Worm (Caenorhabditis elegans) whole organism, mixed stage, embryonic: ENCODE data around the gene jmjd-5.

Experiments used
- M03D4.4 ChIP-seq: sonication (generic microtip); optimal IDR thresholded peaks from 2 replicates; lab custom pipeline; 2017; ENCODE audit warnings: mild to moderate bottlenecking, missing genetic modification characterization, missing compliant biosample characterization
- bed-3 ChIP-seq: fragments of 200-800 bp; sonication (Bioruptor generic); optimal IDR thresholded peaks from 3 replicates; lab custom pipeline; 2018; ENCODE audit warnings: mild to moderate bottlenecking, missing genetic modification characterization, moderate library complexity, missing compliant biosample characterization
- blmp-1 ChIP-seq: fragments of 150-350 bp; optimal IDR thresholded peaks from 2 replicates; lab custom pipeline; 2014; ENCODE audit warnings: missing biosample characterization, missing genetic modification characterization
- ceh-39 ChIP-seq: fragments of 150-350 bp; optimal IDR thresholded peaks from 2 replicates; lab custom pipeline; 2014; ENCODE audit warnings: missing biosample characterization, missing genetic modification characterization
- ceh-43 ChIP-seq: fragments of 200-800 bp; sonication (Bioruptor generic); optimal IDR thresholded peaks from 2 replicates; lab custom pipeline; 2018; ENCODE audit warnings: mild to moderate bottlenecking, missing genetic modification characterization, moderate library complexity, missing compliant biosample characterization
- ceh-83 ChIP-seq: fragments of 200-800 bp; sonication (Bioruptor generic); optimal IDR thresholded peaks from 2 replicates; lab custom pipeline; 2018; ENCODE audit warnings: mild to moderate bottlenecking, missing genetic modification characterization, missing compliant biosample characterization
- ces-1 ChIP-seq: fragments of 150-350 bp; optimal IDR thresholded peaks from 2 replicates; lab custom pipeline; 2014; ENCODE audit warnings: missing biosample characterization, missing genetic modification reagents, missing genetic modification characterization
- cnd-1 ChIP-seq: fragments of 200-800 bp; sonication (Bioruptor generic); optimal IDR thresholded peaks from 2 replicates; lab custom pipeline; 2018; ENCODE audit warnings: mild to moderate bottlenecking, missing genetic modification characterization, missing compliant biosample characterization
- drap-1 ChIP-seq: fragments of 200-800 bp; sonication (Bioruptor generic); optimal IDR thresholded peaks from 3 replicates; lab custom pipeline; 2018; ENCODE audit warnings: mild to moderate bottlenecking, missing genetic modification characterization, missing compliant biosample characterization
- elt-1 ChIP-seq: sonication (generic microtip); optimal IDR thresholded peaks from 2 replicates; lab custom pipeline; 2017; ENCODE audit warnings: missing genetic modification characterization, mild to moderate bottlenecking, missing compliant biosample characterization, antibody characterized with exemption, moderate library complexity, borderline replicate concordance; ENCODE audit not compliant: insufficient read depth
- elt-3 ChIP-seq: fragments of 150-350 bp; optimal IDR thresholded peaks from 2 replicates; lab custom pipeline; 2014; ENCODE audit warnings: missing biosample characterization, missing genetic modification characterization
- flh-1 ChIP-seq: fragments of 200-800 bp; sonication (Bioruptor generic); optimal IDR thresholded peaks from 2 replicates; lab custom pipeline; 2018; ENCODE audit warnings: mild to moderate bottlenecking, missing genetic modification characterization, moderate library complexity, missing compliant biosample characterization
- ham-2 ChIP-seq: fragments of 200-800 bp; sonication (Bioruptor generic); optimal IDR thresholded peaks from 2 replicates; lab custom pipeline; 2018; ENCODE audit warnings: mild to moderate bottlenecking, missing genetic modification characterization, missing compliant biosample characterization
- hlh-1 ChIP-seq: fragments of 150-350 bp; optimal IDR thresholded peaks from 2 replicates; lab custom pipeline; 2014; ENCODE audit warnings: missing biosample characterization, missing genetic modification reagents, missing genetic modification characterization
- lin-13 ChIP-seq: fragments of 150-350 bp; optimal IDR thresholded peaks from 2 replicates; lab custom pipeline; 2014; ENCODE audit warnings: missing biosample characterization, missing genetic modification characterization
- lin-32 ChIP-seq: fragments of 200-800 bp; sonication (Bioruptor generic); optimal IDR thresholded peaks from 2 replicates; lab custom pipeline; 2018; ENCODE audit warnings: mild to moderate bottlenecking, missing genetic modification characterization, missing compliant biosample characterization
- mab-5 ChIP-seq: fragments of 150-350 bp; optimal IDR thresholded peaks from 2 replicates; lab custom pipeline; 2014; ENCODE audit warnings: missing biosample characterization, missing genetic modification characterization
- mep-1 ChIP-seq: fragments of 150-350 bp; optimal IDR thresholded peaks from 2 replicates; lab custom pipeline; 2017; ENCODE audit warnings: missing biosample characterization, missing genetic modification reagents, missing genetic modification characterization, inconsistent platforms
- mls-2 ChIP-seq: sonication (generic microtip); optimal IDR thresholded peaks from 2 replicates; lab custom pipeline; 2016; ENCODE audit warnings: mild to moderate bottlenecking, missing genetic modification characterization, moderate library complexity, missing compliant biosample characterization
- nhr-12 ChIP-seq: fragments of 150-350 bp; optimal IDR thresholded peaks from 2 replicates; lab custom pipeline; 2014; ENCODE audit warnings: missing biosample characterization, missing genetic modification characterization
- nhr-2 ChIP-seq: fragments of 150-350 bp; optimal IDR thresholded peaks from 2 replicates; lab custom pipeline; 2014; ENCODE audit warnings: missing biosample characterization, missing genetic modification characterization
- nhr-237 ChIP-seq: fragments of 150-350 bp; optimal IDR thresholded peaks from 2 replicates; lab custom pipeline; 2014; ENCODE audit warnings: missing biosample characterization, missing genetic modification characterization
- nhr-28 ChIP-seq: fragments of 150-350 bp; optimal IDR thresholded peaks from 2 replicates; lab custom pipeline; 2014; ENCODE audit warnings: missing biosample characterization, missing genetic modification characterization
- nhr-76 ChIP-seq: sonication (generic microtip); optimal IDR thresholded peaks from 2 replicates; lab custom pipeline; 2017; ENCODE audit warnings: missing biosample characterization, missing genetic modification characterization
- pha-4 ChIP-seq: fragments of 150-350 bp; optimal IDR thresholded peaks from 2 replicates; lab custom pipeline; 2018; ENCODE audit warnings: missing biosample characterization, missing genetic modification reagents, missing genetic modification characterization
- sem-2 ChIP-seq: fragments of 200-800 bp; sonication (Bioruptor generic); optimal IDR thresholded peaks from 2 replicates; lab custom pipeline; 2018; ENCODE audit warnings: mild to moderate bottlenecking, missing genetic modification characterization, missing compliant biosample characterization
- snpc-4 ChIP-seq: fragments of 150-350 bp; optimal IDR thresholded peaks from 2 replicates; lab custom pipeline; 2014; ENCODE audit warnings: missing biosample characterization, missing genetic modification characterization
- sptf-1 ChIP-seq: sonication (generic microtip); optimal IDR thresholded peaks from 2 replicates; lab custom pipeline; 2017; ENCODE audit warnings: mild to moderate bottlenecking, missing genetic modification characterization, moderate library complexity, missing compliant biosample characterization
- tbx-8 ChIP-seq: fragments of 200-800 bp; sonication (Bioruptor generic); optimal IDR thresholded peaks from 2 replicates; lab custom pipeline; 2018; ENCODE audit warnings: mild to moderate bottlenecking, missing genetic modification characterization, moderate library complexity, missing compliant biosample characterization
- unc-120 ChIP-seq: sonication (generic microtip); optimal IDR thresholded peaks from 2 replicates; lab custom pipeline; 2017; ENCODE audit warnings: missing genetic modification characterization, missing compliant biosample characterization; ENCODE audit not compliant: poor library complexity, severe bottlenecking
- unc-39 ChIP-seq: fragments of 150-350 bp; optimal IDR thresholded peaks from 2 replicates; lab custom pipeline; 2014; ENCODE audit warnings: missing biosample characterization, missing genetic modification characterization
- unc-62 ChIP-seq: fragments of 150-350 bp; optimal IDR thresholded peaks from 2 replicates; lab custom pipeline; 2014; ENCODE audit warnings: missing biosample characterization, missing genetic modification reagents, missing genetic modification characterization
- zip-8 ChIP-seq: fragments of 150-350 bp; optimal IDR thresholded peaks from 2 replicates; lab custom pipeline; 2014; ENCODE audit warnings: missing biosample characterization, missing genetic modification characterization
- ztf-11 ChIP-seq: fragments of 150-350 bp; optimal IDR thresholded peaks from 2 replicates; lab custom pipeline; 2014; ENCODE audit warnings: missing biosample characterization, missing genetic modification characterization

jmjd-5 gene

ce11 chrV:11157947-11158346, 30.6 kb downstream of the jmjd-5 start, which contains the start of gene srg-42:
srg-42 (minus strand) TSS chrV:11158047.
- TF ChIP-seq mab-5 (tag; lab: Kevin White, UChicago) = no peak
- TF ChIP-seq drap-1 (GFP tag; lab: Kevin White, UChicago) = no peak
- no peak for TF ChIP-seq hlh-1 (tag; lab: Kevin White, UChicago)
- no peak for TF ChIP-seq pha-4 (tag; lab: Kevin White, UChicago)
- TF ChIP-seq nhr-76 = no peak
- TF ChIP-seq sem-2 (GFP tag; lab: Kevin White, UChicago) = no peak
- TF ChIP-seq unc-120 (tag; lab: Kevin White, UChicago) = no peak
- TF ChIP-seq ceh-39 (tag; lab: Kevin White, UChicago) = no peak
- TF ChIP-seq snpc-4 = no peak
- TF ChIP-seq lin-32 (GFP tag; lab: Kevin White, UChicago) = no peak
- TF ChIP-seq bed-3 (GFP tag; lab: Kevin White, UChicago) = no peak
- no peak for TF ChIP-seq tbx-8 (GFP tag; lab: Kevin White, UChicago)

ce11 chrV:11161791-11162190, 34.5 kb downstream of the jmjd-5 start, which contains the start of gene srg-41:
srg-41 (minus strand) TSS chrV:11161891.
- no peak for TF ChIP-seq flh-1 (GFP tag; lab: Kevin White, UChicago)
- TF ChIP-seq unc-62 = no peak
- TF ChIP-seq lin-13 = no peak
- TF ChIP-seq nhr-12 = no peak
- TF ChIP-seq ceh-83 (GFP tag; lab: Kevin White, UChicago) = no peak
- no peak for TF ChIP-seq nhr-28 (tag; lab: Kevin White, UChicago)
- TF ChIP-seq nhr-237 (tag; lab: Kevin White, UChicago) = no peak
- TF ChIP-seq ceh-43 (GFP tag; lab: Kevin White, UChicago) = no peak
- no peak for TF ChIP-seq bed-3 (GFP tag; lab: Kevin White, UChicago)
- TF ChIP-seq mab-5 (tag; lab: Kevin White, UChicago) = no peak
- no peak for TF ChIP-seq drap-1 (GFP tag; lab: Kevin White, UChicago)
- TF ChIP-seq unc-120 (tag; lab: Kevin White, UChicago) = no peak
- TF ChIP-seq elt-1 (tag; lab: Kevin White, UChicago) = no peak
- TF ChIP-seq ces-1 (GFP tag; lab: Kevin White, UChicago) = no peak
- no peak for TF ChIP-seq nhr-76
- TF ChIP-seq M03D4.4 (tag; lab: Kevin White, UChicago) = no peak
- TF ChIP-seq ztf-11 (tag; lab: Kevin White, UChicago) = no peak
- TF ChIP-seq elt-3 (tag; lab: Kevin White, UChicago) = no peak
- TF ChIP-seq mls-2 (tag; lab: Kevin White, UChicago) = no peak

ce11 chrV:11164475-11164874, 37.2 kb downstream of the jmjd-5 start, which contains the start of gene srg-40:
srg-40 (minus strand) TSS chrV:11164575.
- TF ChIP-seq nhr-2 (tag; lab: Kevin White, UChicago) (no peak), unc-120 (tag; lab: Kevin White, UChicago) (no peak), ztf-11 (tag; lab: Kevin White, UChicago) (no peak), unc-62 (no peak), sptf-1 (tag; lab: Kevin White, UChicago) (no peak), tbx-8 (GFP tag; lab: Kevin White, UChicago) (no peak), lin-32 (GFP tag; lab: Kevin White, UChicago) (no peak), ham-2 (no peak), zip-8 (tag; lab: Kevin White, UChicago) (no peak), mep-1 (tag; lab: Kevin White, UChicago) (no peak), cnd-1 (tag; lab: Kevin White, UChicago) (no peak), mab-5 (tag; lab: Kevin White, UChicago) (no peak), blmp-1 (tag; lab: Kevin White, UChicago) (no peak), pha-4 (tag; lab: Kevin White, UChicago) (no peak), unc-39 (tag; lab: Kevin White, UChicago) (no peak), nhr-28 (tag; lab: Kevin White, UChicago) (no peak), ceh-83 (GFP tag; lab: Kevin White, UChicago) (no peak), drap-1 (GFP tag; lab: Kevin White, UChicago) (no peak), elt-3 (tag; lab: Kevin White, UChicago) (no peak), nhr-12 (no peak)
- TF ChIP-seq, all 35 proteins: peak for 0
